Fruit fly (Drosophila melanogaster) whole organism, pupa: ENCODE data around the gene PIG-T.

Source experiments
- CG10348 ChIP-seq: fragments of 200-800 bp; sonication (Bioruptor generic); IDR thresholded peaks from 2 replicates; pipeline ENCODE4 v1.3.6; 2022; ENCODE audit warnings: missing biosample characterization, missing genetic modification characterization
- CG15710 ChIP-seq: fragments of 200-800 bp; sonication (Bioruptor generic); optimal IDR thresholded peaks from 2 replicates; lab custom pipeline; 2018; ENCODE audit warnings: missing biosample characterization, mild to moderate bottlenecking, missing genetic modification characterization, moderate library complexity
- CG32121 ChIP-seq: fragments of 200-800 bp; sonication (Bioruptor generic); IDR thresholded peaks from 2 replicates; pipeline ENCODE4 v1.3.6; 2022; ENCODE audit warnings: missing biosample characterization, missing genetic modification characterization
- CG9948 ChIP-seq: fragments of 200-800 bp; sonication (Bioruptor generic); optimal IDR thresholded peaks from 2 replicates; lab custom pipeline; 2018; ENCODE audit warnings: missing biosample characterization, mild to moderate bottlenecking, missing genetic modification characterization, moderate library complexity
- EcR ChIP-seq: fragments of 200-800 bp; sonication (Bioruptor generic); optimal IDR thresholded peaks from 3 replicates; lab custom pipeline; 2019; ENCODE audit warnings: missing biosample characterization, missing genetic modification characterization, mild to moderate bottlenecking, moderate library complexity, missing genetic modification reagents
- gl ChIP-seq: fragments of 200-800 bp; sonication (Bioruptor generic); optimal IDR thresholded peaks from 2 replicates; lab custom pipeline; 2018; ENCODE audit warnings: missing biosample characterization, mild to moderate bottlenecking, missing genetic modification characterization
- rn ChIP-seq: fragments of 200-800 bp; sonication (Bioruptor generic); IDR thresholded peaks from 2 replicates; pipeline ENCODE4 v1.3.6; 2022; ENCODE audit warnings: missing biosample characterization, missing genetic modification characterization

DNA sequence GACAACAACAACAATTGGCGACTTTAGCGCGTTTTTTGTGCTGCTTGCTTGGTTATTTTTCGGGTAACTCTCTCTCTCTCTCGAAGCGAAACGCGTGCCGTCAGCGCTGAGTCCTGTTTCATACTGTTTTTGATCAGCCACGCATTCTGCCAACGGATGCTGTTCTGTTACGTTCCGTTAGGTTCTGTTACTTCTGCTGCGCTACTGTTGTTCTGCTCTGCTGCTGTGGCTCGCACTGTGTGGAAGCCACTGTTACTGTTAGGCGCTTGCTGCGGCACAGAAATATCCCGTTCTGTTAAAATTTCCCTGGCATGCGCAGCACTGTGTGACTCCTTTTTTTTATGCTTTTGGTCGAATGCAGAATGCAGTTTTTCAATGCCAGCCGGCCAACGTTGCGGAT, 40.0 kb downstream of the PIG-T start, which contains the start of gene nAChRalpha3:
- TF ChIP-seq CG32121 (GFP tag; lab: Robert Waterston, UW) = no peak
- TF ChIP-seq rn = no peak
- TF ChIP-seq EcR (GFP tag; lab: Kevin White, UChicago) = no peak
- TF ChIP-seq CG9948 = no peak
- TF ChIP-seq gl (tag; lab: Kevin White, UChicago) = no peak
- no peak for TF ChIP-seq CG10348 (GFP tag; lab: Robert Waterston, UW)
- no peak for TF ChIP-seq CG15710 (tag; lab: Kevin White, UChicago)
